Worm (Caenorhabditis elegans) whole organism, midembryonic: ENCODE data around the gene lgc-33.

ENCODE experiments used
- T22C8.4 ChIP-seq: fragments of 200-800 bp; sonication (Bioruptor generic); IDR thresholded peaks from 2 replicates; pipeline ENCODE4 v1.3.6; 2022; ENCODE audit warnings: missing genetic modification characterization, missing compliant biosample characterization
- cog-1 ChIP-seq: sonication (generic microtip); optimal IDR thresholded peaks from 2 replicates; lab custom pipeline; 2016; ENCODE audit warnings: missing genetic modification characterization, missing compliant biosample characterization
- flt-1 ChIP-seq: fragments of 200-800 bp; sonication (Bioruptor generic); IDR thresholded peaks from 2 replicates; pipeline ENCODE4 v1.3.6; 2022; ENCODE audit warnings: missing genetic modification characterization, missing compliant biosample characterization
- klf-2 ChIP-seq: fragments of 200-800 bp; sonication (Bioruptor generic); conservative IDR thresholded peaks from 2 replicates; pipeline ENCODE4 v1.3.6; 2022; ENCODE audit warnings: missing genetic modification reagents, missing genetic modification characterization, missing compliant biosample characterization
- med-1 ChIP-seq: sonication (generic microtip); optimal IDR thresholded peaks from 2 replicates; lab custom pipeline; 2017; ENCODE audit warnings: missing genetic modification characterization, mild to moderate bottlenecking, missing compliant biosample characterization, antibody characterized with exemption, missing genetic modification reagents; ENCODE audit not compliant: insufficient read depth
- ref-1 ChIP-seq: fragments of 200-800 bp; sonication (Bioruptor generic); conservative IDR thresholded peaks from 2 replicates; pipeline ENCODE4 v1.3.6; 2022; ENCODE audit warnings: missing genetic modification reagents, missing genetic modification characterization, missing compliant biosample characterization
- tab-1 ChIP-seq: fragments of 200-800 bp; sonication (Bioruptor generic); IDR thresholded peaks from 2 replicates; pipeline ENCODE4 v1.3.6; 2022; ENCODE audit warnings: missing genetic modification characterization, missing compliant biosample characterization
- ztf-23 ChIP-seq: fragments of 200-800 bp; sonication (Bioruptor generic); IDR thresholded peaks from 2 replicates; pipeline ENCODE4 v1.3.6; 2022; ENCODE audit warnings: missing genetic modification reagents, missing genetic modification characterization, missing compliant biosample characterization
- ztf-29 ChIP-seq: fragments of 200-800 bp; sonication (Bioruptor generic); IDR thresholded peaks from 2 replicates; pipeline ENCODE4 v1.3.6; 2022; ENCODE audit warnings: missing genetic modification reagents, missing genetic modification characterization, missing compliant biosample characterization

Gene lgc-33

ce11 chrIV:848207-848606, 2.9 kb downstream of the lgc-33 start:
- no peak for TF ChIP-seq ztf-23 (GFP tag; lab: Robert Waterston, UW)
- peak; percentile 42; the same call in 1 of the 2 replicates for TF ChIP-seq T22C8.4 (GFP tag; lab: Robert Waterston, UW)

ce11 chrIV:848956-849355, 3.7 kb downstream of the lgc-33 start:
- TF ChIP-seq T22C8.4 (GFP tag; lab: Robert Waterston, UW), result peak; percentile 90

- TF ChIP-seq flt-1, result no peak
Observed at ce11 chrIV:854357-855269, 9.3 kb downstream of the lgc-33 start, which contains the start of the genes lem-4 and Y55F3BR.11. TSS of gene lem-4 (minus strand) at chrIV:854780. TSS of gene Y55F3BR.11 (plus strand) at chrIV:855219.

ce11 chrIV:855483-855882, 10.2 kb downstream of the lgc-33 start:
- TF ChIP-seq cog-1 (tag; lab: Kevin White, UChicago) (no peak), ref-1 (GFP tag; lab: Robert Waterston, UW) (no peak), ztf-23 (GFP tag; lab: Robert Waterston, UW) (no peak), med-1 (GFP tag; lab: Kevin White, UChicago) (no peak), flt-1 (no peak), T22C8.4 (GFP tag; lab: Robert Waterston, UW) (no peak), tab-1 (no peak), klf-2 (GFP tag; lab: Robert Waterston, UW) (no peak)

- no peak for TF ChIP-seq ztf-23 (GFP tag; lab: Robert Waterston, UW)
- TF ChIP-seq T22C8.4 (GFP tag; lab: Robert Waterston, UW), result no peak
Observed at ce11 chrIV:856038-856437, 10.7 kb downstream of the lgc-33 start.

- TF ChIP-seq ztf-29 (GFP tag; lab: Robert Waterston, UW) (no peak), klf-2 (GFP tag; lab: Robert Waterston, UW) (no peak), cog-1 (tag; lab: Kevin White, UChicago) (no peak), T22C8.4 (GFP tag; lab: Robert Waterston, UW) (no peak), flt-1 (no peak), med-1 (GFP tag; lab: Kevin White, UChicago) (no peak), ztf-23 (GFP tag; lab: Robert Waterston, UW) (no peak), tab-1 (no peak), ref-1 (GFP tag; lab: Robert Waterston, UW) (no peak)
Observed at ce11 chrIV:858630-859029, 13.3 kb downstream of the lgc-33 start, which contains the start of gene Y55F3BR.2. TSS of gene Y55F3BR.2 (plus strand) at chrIV:858930.

- no peak for TF ChIP-seq ztf-23 (GFP tag; lab: Robert Waterston, UW)
- no peak for TF ChIP-seq klf-2 (GFP tag; lab: Robert Waterston, UW)
- TF ChIP-seq ref-1 (GFP tag; lab: Robert Waterston, UW), result no peak
- TF ChIP-seq tab-1, result no peak
- no peak for TF ChIP-seq cog-1 (tag; lab: Kevin White, UChicago)
- TF ChIP-seq T22C8.4 (GFP tag; lab: Robert Waterston, UW), result no peak
- no peak for TF ChIP-seq med-1 (GFP tag; lab: Kevin White, UChicago)
- TF ChIP-seq ztf-29 (GFP tag; lab: Robert Waterston, UW), result no peak
- TF ChIP-seq flt-1, result no peak
Observed at ce11 chrIV:860810-861209, 15.5 kb downstream of the lgc-33 start.

ce11 chrIV:866828-867270, 21.6 kb downstream of the lgc-33 start:
- TF ChIP-seq med-1 (GFP tag; lab: Kevin White, UChicago), result no peak
- TF ChIP-seq flt-1, result no peak

ce11 chrIV:868723-869122, 23.4 kb downstream of the lgc-33 start:
- no peak for TF ChIP-seq ref-1 (GFP tag; lab: Robert Waterston, UW)
- no peak for TF ChIP-seq tab-1
- no peak for TF ChIP-seq T22C8.4 (GFP tag; lab: Robert Waterston, UW)
- TF ChIP-seq flt-1, result no peak
- no peak for TF ChIP-seq med-1 (GFP tag; lab: Kevin White, UChicago)
- TF ChIP-seq ztf-29 (GFP tag; lab: Robert Waterston, UW), result no peak
- TF ChIP-seq cog-1 (tag; lab: Kevin White, UChicago), result no peak

ce11 chrIV:873174-873788, 28.0 kb downstream of the lgc-33 start:
- TF ChIP-seq T22C8.4 (GFP tag; lab: Robert Waterston, UW) (no peak), klf-2 (GFP tag; lab: Robert Waterston, UW) (no peak), ztf-29 (GFP tag; lab: Robert Waterston, UW) (no peak), flt-1 (no peak), med-1 (GFP tag; lab: Kevin White, UChicago) (no peak), ref-1 (GFP tag; lab: Robert Waterston, UW) (no peak), ztf-23 (GFP tag; lab: Robert Waterston, UW) (no peak), cog-1 (tag; lab: Kevin White, UChicago) (no peak), tab-1 (no peak)
